Worm (Caenorhabditis elegans) whole organism, L4/young adult: ENCODE measurements around the gene ptp-8.

Source experiments
- W03F9.2 ChIP-seq: fragments of 150-350 bp; optimal IDR thresholded peaks from 2 replicates; lab custom pipeline; 2014; ENCODE audit warnings: missing biosample characterization, missing genetic modification characterization
- him-1 ChIP-seq: sonication (generic microtip); optimal IDR thresholded peaks from 2 replicates; lab custom pipeline; 2016; ENCODE audit warnings: missing genotype, missing genetic modification reagents, missing genetic modification characterization, missing compliant biosample characterization

DNA sequence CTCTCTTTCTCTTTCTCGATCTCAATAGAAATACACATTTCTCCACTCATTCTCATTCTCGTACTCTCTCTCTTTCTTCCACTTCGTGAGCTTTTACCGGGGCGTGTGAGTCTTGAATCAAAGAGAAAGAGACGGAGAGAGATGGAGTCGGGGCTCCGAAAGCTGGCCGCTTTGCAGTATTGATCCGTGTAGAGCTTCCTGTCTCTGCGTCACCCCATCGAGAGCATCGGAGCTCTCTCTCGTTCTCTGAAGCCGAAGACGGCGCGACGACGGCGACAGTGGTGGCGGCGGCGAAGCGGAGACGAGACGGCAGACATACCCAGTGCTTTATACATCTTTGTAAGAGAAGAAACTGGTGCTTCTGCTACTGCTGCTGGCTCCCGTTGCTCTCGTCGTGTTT is 20.2 kb downstream of the ptp-8 start:
- TF ChIP-seq him-1 (peak; percentile 83), W03F9.2 (tag; lab: Kevin White, UChicago) (no peak)
